Worm (Caenorhabditis elegans) whole organism, L1 larva: ENCODE data around the gene C04F5.8.

Experiments used
- elt-2 ChIP-seq: sonication (generic microtip); optimal IDR thresholded peaks from 2 replicates; lab custom pipeline; 2016; ENCODE audit warnings: missing genetic modification characterization, mild to moderate bottlenecking, inconsistent platforms, missing compliant biosample characterization, missing genetic modification reagents
- mdl-1 ChIP-seq, 2 experiments: fragments of 150-350 bp; optimal IDR thresholded peaks; 2 replicates each; lab custom pipeline; 2014 to 2017; ENCODE audit warnings: missing biosample characterization in 2 of 2, missing genetic modification characterization in 2 of 2, inconsistent platforms in 1 of 2
- nhr-237 ChIP-seq: fragments of 150-350 bp; optimal IDR thresholded peaks from 2 replicates; lab custom pipeline; 2014; ENCODE audit warnings: missing biosample characterization, missing genetic modification characterization
- snpc-4 ChIP-seq: fragments of 150-350 bp; optimal IDR thresholded peaks from 2 replicates; lab custom pipeline; 2014; ENCODE audit warnings: missing biosample characterization, missing genetic modification characterization
- swsn-7 ChIP-seq: sonication (generic microtip); optimal IDR thresholded peaks from 2 replicates; lab custom pipeline; 2016; ENCODE audit warnings: missing genetic modification characterization, missing compliant biosample characterization
- unc-86 ChIP-seq: sonication (generic microtip); optimal IDR thresholded peaks from 2 replicates; lab custom pipeline; 2016; ENCODE audit warnings: missing genetic modification characterization, missing compliant biosample characterization

DNA sequence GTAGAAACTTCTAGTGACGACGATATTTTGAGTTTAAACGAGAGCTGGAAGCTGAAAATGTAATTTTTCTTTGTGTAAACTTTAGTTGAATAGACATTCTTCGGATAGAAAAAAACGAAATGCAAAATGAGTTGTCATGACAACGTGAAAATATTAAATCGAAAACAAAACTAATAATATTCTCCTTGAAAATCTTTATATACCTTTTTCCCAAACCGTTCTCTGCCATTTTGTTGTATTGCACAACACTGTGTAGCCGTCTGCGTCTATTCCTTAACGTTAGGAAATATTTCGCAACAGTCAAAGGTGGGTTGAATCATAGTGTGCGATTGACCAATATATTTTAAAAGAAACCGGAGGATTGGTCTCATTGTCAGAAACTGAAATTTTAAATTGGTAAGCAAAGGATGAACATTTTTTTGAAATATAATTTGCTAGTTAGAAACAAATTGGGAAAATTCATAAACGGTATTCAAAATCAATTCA lies 32.7 kb downstream of the C04F5.8 start, which contains the start of gene Y58A7A.3:
- no peak for TF ChIP-seq elt-2 (tag; lab: Kevin White, UChicago)
- TF ChIP-seq mdl-1 (tag; optimal IDR thresholded peaks at IDR 0.05; lab: Kevin White, UChicago) = peak in 1 of 2 experiments; percentile 67
- peak; percentile 61 for TF ChIP-seq nhr-237 (tag; lab: Kevin White, UChicago)
- no peak for TF ChIP-seq unc-86 (tag; lab: Kevin White, UChicago)
- TF ChIP-seq snpc-4 = no peak
- TF ChIP-seq swsn-7 (tag; lab: Kevin White, UChicago) = peak; percentile 31
